Fruit fly (Drosophila melanogaster): Measurements from ENCODE around the gene wge.

wge gene

dm6 chr3R:22750534-22750947, 29.6 kb upstream of the wge start, which contains the start of the genes rumi, CG7029 and Usp12-46:
rumi (minus strand) TSS chr3R:22750597.
CG7029 (plus strand) TSS chr3R:22750901.
Usp12-46 (plus strand) TSS chr3R:22750901.
- peak; percentile 67 for TF ChIP-seq CG17801 (GFP tag; optimal IDR thresholded peaks at IDR 0.05; ENCODE audit: partially characterized antibody)

DNA sequence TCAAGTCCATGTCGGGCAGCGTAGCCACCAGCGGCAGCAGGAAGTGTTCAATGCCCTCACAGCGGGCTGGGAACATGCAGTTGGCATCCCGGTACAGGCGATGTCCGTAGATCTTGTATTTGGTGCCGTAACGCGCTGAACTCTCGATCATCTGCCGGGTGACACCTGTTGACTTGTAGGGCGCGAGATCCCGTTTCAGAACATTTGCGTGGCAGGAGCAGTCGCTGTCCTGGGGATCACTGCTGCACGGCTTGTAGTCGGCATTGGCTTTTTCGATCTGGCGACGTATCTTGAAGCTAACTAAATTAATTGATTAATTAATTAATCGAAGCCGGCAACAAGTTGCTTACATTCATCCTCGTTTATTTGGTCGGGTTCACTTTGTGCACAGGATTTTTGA, 29.1 kb upstream of the wge start:
- no peak for TF ChIP-seq CG17801 (GFP tag; optimal IDR thresholded peaks at IDR 0.05; ENCODE audit: partially characterized antibody)

- TF ChIP-seq CG17801 (GFP tag; optimal IDR thresholded peaks at IDR 0.05; ENCODE audit: partially characterized antibody): no peak
Observed at dm6 chr3R:22748956-22749355, 28.0 kb upstream of the wge start, which contains the start of gene CG31139. CG31139 (minus strand) TSS chr3R:22749056.

DNA sequence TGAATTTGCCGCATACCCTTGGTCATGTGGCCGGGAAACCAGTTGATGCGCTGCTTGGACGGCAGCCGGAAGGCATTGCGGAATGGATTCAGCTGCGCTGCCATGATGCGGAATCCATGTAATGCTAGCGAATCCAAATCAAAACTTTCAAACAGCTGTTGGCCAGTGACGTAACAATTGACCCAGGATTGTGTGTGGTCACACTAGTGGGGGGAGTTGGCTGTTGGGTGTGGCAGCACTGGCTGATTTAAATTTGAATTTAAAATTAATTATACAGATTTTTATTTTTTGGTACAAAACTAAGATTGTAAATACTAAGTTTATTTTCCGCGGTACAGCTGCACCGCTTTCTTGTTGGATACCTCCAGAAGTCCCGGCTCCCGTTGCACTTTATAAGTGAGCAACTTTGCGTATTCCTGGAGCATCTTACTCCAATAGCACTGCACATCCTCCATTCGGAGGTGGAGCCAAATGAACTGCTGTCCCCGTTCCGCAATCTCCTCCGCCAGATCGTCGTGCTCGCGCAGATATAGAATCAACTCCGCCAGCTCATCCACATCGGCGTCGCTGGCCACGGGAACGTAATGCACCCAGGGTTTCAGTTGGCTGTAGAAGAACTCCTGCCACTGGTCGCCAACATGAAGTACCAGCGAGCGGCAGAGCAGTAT, 26.6 kb upstream of the wge start, which contains the start of gene CG17141:
Gene CG17141, minus strand, starts transcription at position 177 of the 668 bp plus-strand sequence.
- no peak for TF ChIP-seq CG17801 (GFP tag; optimal IDR thresholded peaks at IDR 0.05; ENCODE audit: partially characterized antibody)

DNA sequence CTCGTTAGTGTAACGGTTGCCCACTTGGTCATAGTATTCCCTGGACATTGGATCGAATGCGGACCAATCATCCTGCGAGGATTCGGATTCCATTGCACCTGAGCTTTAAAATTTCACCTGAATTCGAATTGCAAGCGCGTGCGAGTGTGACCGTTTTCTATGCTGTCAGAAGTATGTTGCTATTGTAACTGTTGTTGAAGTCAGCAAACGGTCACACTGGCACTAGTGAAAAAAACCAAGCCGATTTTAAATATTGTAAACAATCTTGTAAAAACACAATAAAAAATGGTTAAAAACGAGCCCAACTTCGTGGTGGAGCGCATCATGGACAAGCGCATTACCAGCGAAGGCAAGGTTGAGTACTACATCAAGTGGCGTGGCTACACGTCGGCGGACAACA, 24.5 kb upstream of the wge start, which contains the start of the genes vret and HP1c:
Gene vret, minus strand, starts transcription at position 150 of the 400 bp plus-strand sequence.
Gene HP1c, plus strand, starts transcription at position 189 of the 400 bp plus-strand sequence.
- TF ChIP-seq CG17801 (GFP tag; optimal IDR thresholded peaks at IDR 0.05; ENCODE audit: partially characterized antibody): no peak

DNA sequence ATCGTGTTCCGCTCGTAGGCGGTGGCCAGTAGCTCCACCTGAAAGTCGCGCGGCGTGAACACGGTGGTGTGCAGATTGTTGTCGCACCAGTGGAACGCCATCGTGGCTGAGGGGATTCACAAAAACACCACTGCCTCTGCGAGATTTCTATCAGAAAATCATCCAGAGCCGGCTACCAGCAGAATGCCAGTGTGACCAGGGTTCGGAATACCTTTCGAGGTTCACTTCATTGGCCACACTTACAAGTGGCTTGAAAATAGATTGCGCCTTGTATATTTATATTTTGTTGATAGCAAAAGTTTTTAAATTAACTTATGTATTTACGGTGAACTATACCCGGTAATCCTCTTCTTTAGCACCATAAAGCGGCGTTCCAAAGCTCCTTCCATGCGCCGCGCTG, 20.0 kb upstream of the wge start, which contains the start of the genes Dcr-1 and CG6985:
Gene Dcr-1, minus strand, starts transcription at position 162 of the 400 bp plus-strand sequence.
Gene CG6985, plus strand, starts transcription at position 221 of the 400 bp plus-strand sequence.
- no peak for TF ChIP-seq CG17801 (GFP tag; optimal IDR thresholded peaks at IDR 0.05; ENCODE audit: partially characterized antibody)

DNA sequence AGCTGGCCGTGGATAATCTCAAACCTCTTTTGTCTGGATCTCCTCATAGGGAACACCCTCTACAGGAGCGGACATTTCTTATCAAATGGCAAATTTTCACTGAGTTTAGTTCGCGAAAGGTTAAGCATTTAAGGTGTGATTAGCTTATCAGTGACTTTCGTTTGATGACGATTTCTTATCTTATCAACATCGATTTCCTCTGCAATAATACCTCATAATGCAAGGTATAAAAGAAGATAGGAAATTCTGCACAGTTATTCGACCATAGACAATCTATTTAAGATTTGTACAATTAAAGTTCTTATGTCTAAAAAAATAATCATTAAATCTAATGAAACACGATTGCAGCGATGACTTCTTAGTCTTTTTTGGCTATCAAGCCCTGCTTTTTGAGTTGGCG, 12.8 kb upstream of the wge start, which contains the start of gene Takl2:
Gene Takl2, minus strand, starts transcription at position 101 of the 400 bp plus-strand sequence.
- no peak for TF ChIP-seq CG17801 (GFP tag; optimal IDR thresholded peaks at IDR 0.05; ENCODE audit: partially characterized antibody)

- TF ChIP-seq CG17801 (GFP tag; optimal IDR thresholded peaks at IDR 0.05; ENCODE audit: partially characterized antibody): no peak
Observed at dm6 chr3R:22732995-22733394, 12.0 kb upstream of the wge start.

dm6 chr3R:22727857-22728256, 6.9 kb upstream of the wge start:
- no peak for TF ChIP-seq CG17801 (GFP tag; optimal IDR thresholded peaks at IDR 0.05; ENCODE audit: partially characterized antibody)

dm6 chr3R:22727456-22727833, 6.5 kb upstream of the wge start:
- no peak for TF ChIP-seq CG17801 (GFP tag; optimal IDR thresholded peaks at IDR 0.05; ENCODE audit: partially characterized antibody)

dm6 chr3R:22726771-22727455, 6.0 kb upstream of the wge start, which contains the start of gene CG45049:
CG45049 (plus strand) TSS chr3R:22726967.
- TF ChIP-seq CG17801 (GFP tag; optimal IDR thresholded peaks at IDR 0.05; ENCODE audit: partially characterized antibody): no peak

dm6 chr3R:22726031-22726770, 5.3 kb upstream of the wge start, which contains the start of gene RNF220:
RNF220 (minus strand) TSS chr3R:22726414.
- no peak for TF ChIP-seq CG17801 (GFP tag; optimal IDR thresholded peaks at IDR 0.05; ENCODE audit: partially characterized antibody)

DNA sequence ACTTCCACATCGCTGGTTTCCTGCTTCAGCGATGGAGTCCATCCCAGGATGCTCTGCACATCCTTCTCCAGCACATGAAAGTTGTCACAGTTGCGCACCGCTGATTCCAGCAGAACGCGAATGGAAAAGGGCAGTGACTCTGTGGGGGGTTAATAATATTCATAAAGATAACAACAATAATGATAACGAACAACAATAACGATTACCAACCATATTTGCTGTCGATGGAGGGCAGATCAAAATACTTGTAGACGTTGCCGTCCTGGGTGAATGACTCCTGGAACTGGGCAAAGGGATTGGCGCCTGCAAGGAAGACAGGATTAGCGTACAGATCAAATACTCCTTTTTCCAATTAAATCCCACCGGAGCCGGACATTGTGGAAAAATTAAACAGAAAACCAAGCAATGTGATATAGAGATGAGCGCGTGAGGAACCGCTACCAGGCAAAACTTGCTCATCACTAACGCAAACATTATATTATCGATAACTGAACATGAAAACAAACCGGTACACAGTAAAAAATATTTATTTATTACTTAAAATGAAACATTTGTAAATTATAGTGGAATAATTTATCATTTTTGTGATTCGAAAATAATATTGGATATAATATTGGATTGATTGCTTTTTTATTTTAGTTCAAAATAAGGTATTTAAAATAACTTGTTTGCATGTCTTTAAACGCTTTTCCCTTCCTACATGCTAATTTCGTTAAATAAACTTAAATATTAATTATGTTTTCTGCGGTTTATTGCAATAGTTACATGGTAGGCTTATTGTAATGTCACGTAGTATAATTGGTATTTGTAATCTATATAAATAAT, 3.4 kb upstream of the wge start, which contains the start of gene Irp-1A:
Gene Irp-1A, minus strand, starts transcription at position 439 of the 825 bp plus-strand sequence.
- peak; percentile 66 for TF ChIP-seq CG17801 (GFP tag; optimal IDR thresholded peaks at IDR 0.05; ENCODE audit: partially characterized antibody)

DNA sequence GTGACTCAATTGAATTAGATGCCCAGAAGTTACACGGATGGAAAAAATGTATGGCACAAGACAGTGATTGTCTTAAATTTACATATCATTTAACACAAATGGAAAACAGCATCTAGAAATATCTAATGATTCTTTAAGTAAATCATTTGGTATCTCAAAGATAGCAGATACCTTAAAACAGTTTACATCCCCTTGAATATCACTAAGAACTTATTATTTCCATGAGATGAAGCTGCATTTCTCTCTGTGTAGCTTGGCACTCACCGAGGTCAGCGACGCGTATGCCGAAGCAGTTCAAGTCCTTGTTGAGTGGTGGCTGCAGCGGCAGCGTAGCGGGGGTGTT, 1.4 kb downstream of the wge start:
- no peak for TF ChIP-seq CG17801 (GFP tag; optimal IDR thresholded peaks at IDR 0.05; ENCODE audit: partially characterized antibody)

All from ovary, adult (tissue).